Worm (Caenorhabditis elegans): Measurements from ENCODE around the gene col-97.
A peak's percentile ranks its signal among the peaks of the same experiment; 100 is the strongest.

The col-97 gene

ce11 chrIII:12993607-12994006, at the start of gene col-97:
TSS of gene col-97 (minus strand) at chrIII:12993707.
- TF ChIP-seq W03F9.2 (tag; optimal IDR thresholded peaks at IDR 0.05) (no peak), dao-5 (tag; optimal IDR thresholded peaks at IDR 0.05) (no peak), him-1 (tag; optimal IDR thresholded peaks at IDR 0.05) (no peak)

ce11 chrIII:13039739-13040138, 46.2 kb upstream of the col-97 start, which contains the start of gene F54F12.2:
TSS of gene F54F12.2 (plus strand) at chrIII:13040039.
- TF ChIP-seq W03F9.2 (tag; optimal IDR thresholded peaks at IDR 0.05), result no peak
- no peak for TF ChIP-seq dao-5 (tag; optimal IDR thresholded peaks at IDR 0.05)
- no peak for TF ChIP-seq him-1 (tag; optimal IDR thresholded peaks at IDR 0.05)

ce11 chrIII:13032429-13033018, 39.0 kb upstream of the col-97 start:
- TF ChIP-seq dao-5 (tag; optimal IDR thresholded peaks at IDR 0.05) (no peak), W03F9.2 (tag; optimal IDR thresholded peaks at IDR 0.05) (no peak), him-1 (tag; optimal IDR thresholded peaks at IDR 0.05) (no peak)

- TF ChIP-seq W03F9.2 (tag; optimal IDR thresholded peaks at IDR 0.05) (no peak), him-1 (tag; optimal IDR thresholded peaks at IDR 0.05) (no peak), dao-5 (tag; optimal IDR thresholded peaks at IDR 0.05) (no peak)
Observed at ce11 chrIII:13031701-13032100, 38.2 kb upstream of the col-97 start, which contains the start of gene F14F7.5. TSS of gene F14F7.5 (plus strand) at chrIII:13032001.

ce11 chrIII:13030551-13030950, 37.0 kb upstream of the col-97 start, which contains the start of gene F14F7.7:
TSS of gene F14F7.7 (plus strand) at chrIII:13030904.
- no peak for TF ChIP-seq W03F9.2 (tag; optimal IDR thresholded peaks at IDR 0.05)
- no peak for TF ChIP-seq dao-5 (tag; optimal IDR thresholded peaks at IDR 0.05)
- TF ChIP-seq him-1 (tag; optimal IDR thresholded peaks at IDR 0.05), result no peak

- TF ChIP-seq him-1 (tag; optimal IDR thresholded peaks at IDR 0.05), result no peak
- no peak for TF ChIP-seq W03F9.2 (tag; optimal IDR thresholded peaks at IDR 0.05)
- TF ChIP-seq dao-5 (tag; optimal IDR thresholded peaks at IDR 0.05), result no peak
Observed at ce11 chrIII:13029608-13030007, 36.1 kb upstream of the col-97 start, which contains the start of gene F14F7.4. TSS of gene F14F7.4 (minus strand) at chrIII:13029708.

- TF ChIP-seq him-1 (tag; optimal IDR thresholded peaks at IDR 0.05), result no peak
- TF ChIP-seq dao-5 (tag; optimal IDR thresholded peaks at IDR 0.05), result no peak
- TF ChIP-seq W03F9.2 (tag; optimal IDR thresholded peaks at IDR 0.05), result no peak
Observed at ce11 chrIII:13027949-13028348, 34.4 kb upstream of the col-97 start.

- TF ChIP-seq him-1 (tag; optimal IDR thresholded peaks at IDR 0.05) (no peak), W03F9.2 (tag; optimal IDR thresholded peaks at IDR 0.05) (no peak), dao-5 (tag; optimal IDR thresholded peaks at IDR 0.05) (no peak)
Observed at ce11 chrIII:13024281-13024680, 30.8 kb upstream of the col-97 start, which contains the start of gene cyp-13A12. TSS of gene cyp-13A12 (plus strand) at chrIII:13024547.

ce11 chrIII:13020741-13021140, 27.2 kb upstream of the col-97 start, which contains the start of gene cyp-13A11:
TSS of gene cyp-13A11 (plus strand) at chrIII:13021006.
- TF ChIP-seq W03F9.2 (tag; optimal IDR thresholded peaks at IDR 0.05) (no peak), him-1 (tag; optimal IDR thresholded peaks at IDR 0.05) (no peak), dao-5 (tag; optimal IDR thresholded peaks at IDR 0.05) (no peak)

- TF ChIP-seq dao-5 (tag; optimal IDR thresholded peaks at IDR 0.05) (no peak), W03F9.2 (tag; optimal IDR thresholded peaks at IDR 0.05) (no peak), him-1 (tag; optimal IDR thresholded peaks at IDR 0.05) (no peak)
Observed at ce11 chrIII:13019547-13020098, 26.1 kb upstream of the col-97 start.

ce11 chrIII:13018619-13019018, 25.1 kb upstream of the col-97 start, which contains the start of gene col-98:
TSS of gene col-98 (plus strand) at chrIII:13019008.
- TF ChIP-seq dao-5 (tag; optimal IDR thresholded peaks at IDR 0.05) (no peak), him-1 (tag; optimal IDR thresholded peaks at IDR 0.05) (no peak), W03F9.2 (tag; optimal IDR thresholded peaks at IDR 0.05) (no peak)

ce11 chrIII:13015754-13016317, 22.3 kb upstream of the col-97 start:
- TF ChIP-seq him-1 (tag; optimal IDR thresholded peaks at IDR 0.05) (peak; percentile 6), W03F9.2 (tag; optimal IDR thresholded peaks at IDR 0.05) (peak; percentile 56), dao-5 (tag; optimal IDR thresholded peaks at IDR 0.05) (peak; percentile 51)

- TF ChIP-seq W03F9.2 (tag; optimal IDR thresholded peaks at IDR 0.05) (no peak), him-1 (tag; optimal IDR thresholded peaks at IDR 0.05) (no peak), dao-5 (tag; optimal IDR thresholded peaks at IDR 0.05) (no peak)
Observed at ce11 chrIII:13013912-13014311, 20.4 kb upstream of the col-97 start.

- TF ChIP-seq W03F9.2 (tag; optimal IDR thresholded peaks at IDR 0.05), result no peak
- TF ChIP-seq dao-5 (tag; optimal IDR thresholded peaks at IDR 0.05), result no peak
- TF ChIP-seq him-1 (tag; optimal IDR thresholded peaks at IDR 0.05), result no peak
Observed at ce11 chrIII:13011927-13012326, 18.4 kb upstream of the col-97 start.

Data from whole organism, L4/young adult.